Worm (Caenorhabditis elegans) whole organism, L1 larva: Measurements from ENCODE around the gene sra-30.

ENCODE experiments used
- ces-1 ChIP-seq: fragments of 150-350 bp; optimal IDR thresholded peaks from 2 replicates; lab custom pipeline; 2014; ENCODE audit warnings: missing biosample characterization, missing genetic modification reagents, missing genetic modification characterization
- jun-1 ChIP-seq: fragments of 150-350 bp; optimal IDR thresholded peaks from 2 replicates; lab custom pipeline; 2014; ENCODE audit warnings: missing biosample characterization, missing genetic modification reagents, missing genetic modification characterization
- mdl-1 ChIP-seq, 2 experiments: fragments of 150-350 bp; optimal IDR thresholded peaks; 2 replicates each; lab custom pipeline; 2014 to 2017; ENCODE audit warnings: missing biosample characterization in 2 of 2, missing genetic modification characterization in 2 of 2, inconsistent platforms in 1 of 2
- nhr-11 ChIP-seq: fragments of 150-350 bp; optimal IDR thresholded peaks from 2 replicates; lab custom pipeline; 2014; ENCODE audit warnings: missing biosample characterization, missing genetic modification characterization
- nhr-237 ChIP-seq: fragments of 150-350 bp; optimal IDR thresholded peaks from 2 replicates; lab custom pipeline; 2014; ENCODE audit warnings: missing biosample characterization, missing genetic modification characterization
- skn-1 ChIP-seq: fragments of 150-350 bp; optimal IDR thresholded peaks from 2 replicates; lab custom pipeline; 2014; ENCODE audit warnings: missing biosample characterization, missing genetic modification characterization
- ztf-11 ChIP-seq, 2 experiments: sonication (generic microtip); optimal IDR thresholded peaks; 2 replicates each; lab custom pipeline; 2016 to 2017; ENCODE audit warnings: missing genetic modification characterization in 2 of 2, missing biosample characterization in 1 of 2, missing compliant biosample characterization in 1 of 2

ce11 chrIV:15234943-15235605, 32.3 kb upstream of the sra-30 start, which contains the start of gene pkd-2:
- TF ChIP-seq ces-1 (GFP tag; lab: Kevin White, UChicago) = no peak
- no peak for TF ChIP-seq nhr-11 (tag; lab: Kevin White, UChicago)
- TF ChIP-seq skn-1 (tag; lab: Kevin White, UChicago) = no peak
- TF ChIP-seq ztf-11 (tag; optimal IDR thresholded peaks at IDR 0.05; lab: Kevin White, UChicago) = no peak
- TF ChIP-seq mdl-1 (tag; optimal IDR thresholded peaks at IDR 0.05; lab: Kevin White, UChicago) = no peak
- no peak for TF ChIP-seq nhr-237 (tag; lab: Kevin White, UChicago)
- TF ChIP-seq jun-1 (tag; lab: Kevin White, UChicago) = no peak
